Fruit fly (Drosophila melanogaster) whole organism, prepupa: Measurements from ENCODE around the gene CG10550.

ENCODE experiments used
- CG10669 ChIP-seq: fragments of 200-800 bp; sonication (Bioruptor generic); optimal IDR thresholded peaks from 3 replicates; lab custom pipeline; 2018; ENCODE audit warnings: missing biosample characterization, mild to moderate bottlenecking, missing genetic modification characterization, moderate library complexity
- CG11294 ChIP-seq: fragments of 200-800 bp; sonication (Bioruptor generic); IDR thresholded peaks from 2 replicates; pipeline ENCODE4 v1.3.6; 2022; ENCODE audit warnings: missing biosample characterization, missing genetic modification characterization
- CG11902 ChIP-seq: fragments of 200-800 bp; sonication (Bioruptor generic); optimal IDR thresholded peaks from 3 replicates; lab custom pipeline; 2016; ENCODE audit warnings: missing biosample characterization, missing genetic modification characterization
- CG1621 ChIP-seq: fragments of 200-800 bp; sonication (Bioruptor generic); optimal IDR thresholded peaks from 3 replicates; lab custom pipeline; 2018; ENCODE audit warnings: missing biosample characterization, mild to moderate bottlenecking, missing genetic modification characterization
- CG32006 ChIP-seq: fragments of 200-800 bp; sonication (Bioruptor generic); optimal IDR thresholded peaks from 3 replicates; lab custom pipeline; 2017; ENCODE audit warnings: missing biosample characterization, mild to moderate bottlenecking, missing genetic modification characterization
- CG34406 ChIP-seq: fragments of 200-800 bp; sonication (Bioruptor generic); optimal IDR thresholded peaks from 3 replicates; lab custom pipeline; 2016; ENCODE audit warnings: missing biosample characterization, missing genetic modification characterization
- CG8632 ChIP-seq: fragments of 200-800 bp; sonication (Bioruptor generic); optimal IDR thresholded peaks from 3 replicates; lab custom pipeline; 2016; ENCODE audit warnings: missing biosample characterization, missing genetic modification characterization
- Eip75B ChIP-seq: fragments of 200-800 bp; sonication (Bioruptor generic); optimal IDR thresholded peaks from 3 replicates; lab custom pipeline; 2016; ENCODE audit warnings: missing biosample characterization, missing genetic modification characterization
- Eip78C ChIP-seq: fragments of 200-800 bp; sonication (Bioruptor generic); peaks from one replicate; lab custom pipeline; 2016; ENCODE audit warnings: missing biosample characterization, missing genetic modification characterization
- Hr39 ChIP-seq: fragments of 200-800 bp; sonication (Bioruptor generic); optimal IDR thresholded peaks from 2 replicates; lab custom pipeline; 2016; ENCODE audit warnings: missing biosample characterization, missing genetic modification characterization
- Hr4 ChIP-seq: fragments of 200-800 bp; sonication (Bioruptor generic); optimal IDR thresholded peaks from 3 replicates; lab custom pipeline; 2016; ENCODE audit warnings: missing biosample characterization, missing genetic modification characterization
- Lpt ChIP-seq: fragments of 200-800 bp; sonication (Bioruptor generic); optimal IDR thresholded peaks from 3 replicates; lab custom pipeline; 2016; ENCODE audit warnings: missing biosample characterization, missing genetic modification characterization
- Met ChIP-seq: fragments of 200-800 bp; sonication (Bioruptor generic); optimal IDR thresholded peaks from 3 replicates; lab custom pipeline; 2016; ENCODE audit warnings: missing biosample characterization, missing genetic modification characterization
- Sox102F ChIP-seq: fragments of 200-800 bp; sonication (Bioruptor generic); optimal IDR thresholded peaks from 2 replicates; lab custom pipeline; 2016; ENCODE audit warnings: missing biosample characterization, mild to moderate bottlenecking, missing genetic modification characterization
- Sox14 ChIP-seq: fragments of 200-800 bp; sonication (Bioruptor generic); optimal IDR thresholded peaks from 3 replicates; lab custom pipeline; 2016; ENCODE audit warnings: missing biosample characterization, missing genetic modification characterization
- cyc ChIP-seq: fragments of 200-800 bp; sonication (Bioruptor generic); optimal IDR thresholded peaks from 3 replicates; lab custom pipeline; 2016; ENCODE audit warnings: missing biosample characterization, missing genetic modification characterization
- dsx ChIP-seq: fragments of 200-800 bp; optimal IDR thresholded peaks from 3 replicates; lab custom pipeline; 2019; ENCODE audit warnings: missing biosample characterization, mild to moderate bottlenecking, missing genetic modification characterization, moderate library complexity; ENCODE audit not compliant: poor library complexity, severe bottlenecking
- fkh ChIP-seq: fragments of 200-800 bp; sonication (Bioruptor generic); optimal IDR thresholded peaks from 3 replicates; lab custom pipeline; 2017; ENCODE audit warnings: missing biosample characterization, mild to moderate bottlenecking, missing genetic modification characterization, moderate library complexity
- lz ChIP-seq: fragments of 200-800 bp; sonication (Bioruptor generic); optimal IDR thresholded peaks from 3 replicates; lab custom pipeline; 2016; ENCODE audit warnings: missing biosample characterization, missing genetic modification characterization
- net ChIP-seq: fragments of 200-800 bp; sonication (Bioruptor generic); optimal IDR thresholded peaks from 3 replicates; lab custom pipeline; 2016; ENCODE audit warnings: missing biosample characterization, missing genetic modification characterization
- spab ChIP-seq: fragments of 200-800 bp; sonication (Bioruptor generic); optimal IDR thresholded peaks from 2 replicates; lab custom pipeline; 2017; ENCODE audit warnings: missing biosample characterization, mild to moderate bottlenecking, missing genetic modification characterization, missing genetic modification reagents
- ss ChIP-seq, 2 experiments: fragments of 200-800 bp; sonication (Bioruptor generic); optimal IDR thresholded peaks; 2 replicates in 1 of 2; 3 replicates in 1 of 2; lab custom pipeline; 2017 to 2018; ENCODE audit warnings: mild to moderate bottlenecking in 2 of 2, missing biosample characterization in 2 of 2, missing genetic modification characterization in 2 of 2, moderate library complexity in 1 of 2

Gene CG10550

DNA sequence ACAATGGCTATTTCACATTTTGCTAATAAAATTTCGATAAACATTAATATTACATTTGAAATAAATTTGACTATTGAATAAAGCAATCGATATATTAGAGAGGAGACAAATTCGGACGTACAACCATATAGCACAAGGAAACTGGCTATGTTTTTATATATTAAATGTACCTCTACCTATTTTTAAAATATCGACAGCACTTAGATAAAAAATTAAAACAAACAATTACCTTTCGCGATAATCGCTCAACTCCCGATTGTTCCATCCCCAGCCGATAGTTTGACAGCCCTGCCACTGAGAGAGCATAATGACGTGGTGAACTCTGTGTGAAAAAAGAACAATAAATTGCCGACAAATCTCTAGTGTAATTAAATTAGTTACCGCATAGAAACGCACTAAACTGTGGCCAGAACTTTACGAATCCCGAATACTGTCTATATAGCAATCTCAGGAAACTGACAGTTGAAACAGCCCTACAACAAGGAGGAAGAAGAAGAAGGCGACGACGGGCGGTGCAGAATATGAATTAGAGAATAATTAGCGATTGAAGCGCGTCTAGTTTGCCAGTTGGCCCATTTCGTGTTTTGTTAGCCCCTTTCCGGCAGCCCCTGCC is 49.5 kb downstream of the CG10550 start, which contains the start of gene CG11857 (continued):
- TF ChIP-seq Sox14 (GFP tag; lab: Kevin White, UChicago) = peak; percentile 97
- peak; percentile 97 for TF ChIP-seq CG11294
- TF ChIP-seq Eip75B = peak; percentile 95
- peak; percentile 86 for TF ChIP-seq fkh (GFP tag; lab: Kevin White, UChicago)
- peak; percentile 94 for TF ChIP-seq CG10669
- peak; percentile 97 for TF ChIP-seq cyc (GFP tag; lab: Kevin White, UChicago)
- peak; percentile 97 for TF ChIP-seq Met (GFP tag; lab: Kevin White, UChicago)
- peak; percentile 92 for TF ChIP-seq CG8632 (GFP tag; lab: Kevin White, UChicago)
- TF ChIP-seq spab = no peak
- peak; percentile 93 for TF ChIP-seq CG1621
- peak; percentile 98 for TF ChIP-seq lz (GFP tag; lab: Kevin White, UChicago)
- peak; percentile 89 for TF ChIP-seq Lpt
- TF ChIP-seq Hr4 (GFP tag; lab: Kevin White, UChicago) = peak; percentile 97
- TF ChIP-seq CG34406 (GFP tag; lab: Kevin White, UChicago) = peak; percentile 92
- peak; percentile 94 for TF ChIP-seq net
- peak; percentile 96 for TF ChIP-seq CG11902 (GFP tag; lab: Kevin White, UChicago)
- peak; percentile 96 for TF ChIP-seq CG32006 (GFP tag; lab: Kevin White, UChicago)
- TF ChIP-seq Hr39 = peak; percentile 98
- TF ChIP-seq Eip78C = peak; percentile 98
- peak; percentile 91 for TF ChIP-seq dsx (GFP tag; lab: Kevin White, UChicago)
- TF ChIP-seq ss (GFP tag; optimal IDR thresholded peaks at IDR 0.05; lab: Kevin White, UChicago) = peak in 1 of 2 experiments; percentile 91
- no peak for TF ChIP-seq Sox102F (GFP tag; lab: Kevin White, UChicago)
- TF ChIP-seq, all 60 proteins: peak for 52
